Worm (Caenorhabditis elegans) whole organism, late embryonic: ENCODE results near the gene gspd-1.

Experiments
- F13H6.1 ChIP-seq: sonication (generic microtip); optimal IDR thresholded peaks from 2 replicates; lab custom pipeline; 2016; ENCODE audit warnings: missing genetic modification characterization, missing compliant biosample characterization
- ama-1 ChIP-seq: fragments of 150-350 bp; optimal IDR thresholded peaks from 2 replicates; lab custom pipeline; 2014
- fkh-10 ChIP-seq: fragments of 150-350 bp; optimal IDR thresholded peaks from 2 replicates; lab custom pipeline; 2014; ENCODE audit warnings: missing biosample characterization, missing genetic modification reagents, missing genetic modification characterization

DNA sequence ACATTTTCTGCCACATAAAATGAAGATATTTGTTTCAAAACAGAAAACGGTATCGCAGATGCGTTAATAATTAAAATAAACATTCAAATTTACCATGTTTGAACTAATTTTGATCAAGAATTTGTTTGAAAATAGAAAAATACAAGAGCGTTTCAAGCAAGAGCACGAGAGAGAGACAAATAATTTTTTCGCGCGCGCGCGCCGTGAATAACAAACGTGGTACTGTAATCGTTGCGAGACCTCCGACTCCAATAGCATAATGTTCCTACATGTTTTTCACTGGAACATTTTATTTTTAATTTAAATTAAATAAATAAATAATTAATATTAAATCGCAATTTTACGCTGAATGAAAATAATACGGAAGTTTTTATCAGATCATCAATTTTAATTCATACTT lies 19.8 kb downstream of the gspd-1 start, which contains the start of gene F54E12.2:
- TF ChIP-seq ama-1 (lab: Kevin White, UChicago) (no peak), fkh-10 (GFP tag; lab: Kevin White, UChicago) (no peak), F13H6.1 (tag; lab: Kevin White, UChicago) (no peak)
